Fruit fly (Drosophila melanogaster) whole organism, embryonic: ENCODE data around the gene CG7906.

Experiments used
- Adf1 ChIP-seq: fragments of 200-800 bp; sonication (Bioruptor generic); IDR thresholded peaks from 2 replicates; pipeline ENCODE4 v1.3.6; 2022; ENCODE audit warnings: missing biosample characterization, missing genetic modification characterization
- C15 ChIP-seq: fragments of 200-800 bp; sonication (Bioruptor generic); IDR thresholded peaks from 3 replicates; pipeline ENCODE4 v1.3.6; 2022; ENCODE audit warnings: missing biosample characterization, missing genetic modification characterization
- CG10959 ChIP-seq: fragments of 200-800 bp; sonication (Bioruptor generic); IDR thresholded peaks from 2 replicates; pipeline ENCODE4 v1.3.6; 2022; ENCODE audit warnings: missing biosample characterization, missing genetic modification characterization
- CG11398 ChIP-seq: fragments of 200-800 bp; sonication (Bioruptor generic); optimal IDR thresholded peaks from 2 replicates; lab custom pipeline; 2016; ENCODE audit warnings: missing biosample characterization, missing genetic modification characterization
- CG2678 ChIP-seq: fragments of 200-800 bp; sonication (Bioruptor generic); optimal IDR thresholded peaks from 3 replicates; lab custom pipeline; 2019; ENCODE audit warnings: missing biosample characterization, mild to moderate bottlenecking, missing genetic modification characterization, moderate library complexity
- CG30020 ChIP-seq: fragments of 200-800 bp; optimal IDR thresholded peaks from 2 replicates; lab custom pipeline; 2019; ENCODE audit warnings: missing biosample characterization, mild to moderate bottlenecking, missing genetic modification characterization, moderate library complexity
- CG31441 ChIP-seq: fragments of 200-800 bp; sonication (Bioruptor generic); IDR thresholded peaks from 2 replicates; pipeline ENCODE4 v1.3.6; 2022; ENCODE audit warnings: missing biosample characterization, missing genetic modification characterization
- CG34224 ChIP-seq: fragments of 200-800 bp; sonication (Bioruptor generic); IDR thresholded peaks from 3 replicates; pipeline ENCODE4 v1.3.6; 2022; ENCODE audit warnings: missing biosample characterization, missing genetic modification characterization; ENCODE audit not compliant: partially characterized antibody
- CG42726 ChIP-seq: fragments of 200-800 bp; sonication (Bioruptor generic); IDR thresholded peaks from 2 replicates; pipeline ENCODE4 v1.3.6; 2022; ENCODE audit warnings: missing biosample characterization, missing genetic modification characterization; ENCODE audit not compliant: partially characterized antibody
- CG4328 ChIP-seq: fragments of 200-800 bp; sonication (Bioruptor generic); optimal IDR thresholded peaks from 3 replicates; lab custom pipeline; 2017; ENCODE audit warnings: missing biosample characterization, missing genetic modification reagents, missing genetic modification characterization
- CG4820 ChIP-seq: fragments of 200-800 bp; sonication (Bioruptor generic); optimal IDR thresholded peaks from 3 replicates; lab custom pipeline; 2016; ENCODE audit warnings: missing biosample characterization, missing genetic modification characterization
- CG6765 ChIP-seq: fragments of 200-800 bp; sonication (Bioruptor generic); optimal IDR thresholded peaks from 3 replicates; lab custom pipeline; 2017; ENCODE audit warnings: missing biosample characterization, mild to moderate bottlenecking, missing genetic modification characterization
- CG6813 ChIP-seq: fragments of 200-800 bp; sonication (Bioruptor generic); optimal IDR thresholded peaks from 2 replicates; lab custom pipeline; 2017; ENCODE audit warnings: missing biosample characterization, missing genetic modification characterization, mild to moderate bottlenecking, moderate library complexity, missing genetic modification reagents
- CG7372 ChIP-seq: fragments of 200-800 bp; sonication (Bioruptor generic); IDR thresholded peaks from 2 replicates; pipeline ENCODE4 v1.3.6; 2022; ENCODE audit warnings: missing biosample characterization, missing genetic modification characterization
- CG7928 ChIP-seq: fragments of 200-800 bp; sonication (Bioruptor generic); optimal IDR thresholded peaks from 2 replicates; lab custom pipeline; 2017; ENCODE audit warnings: missing biosample characterization, mild to moderate bottlenecking, missing genetic modification characterization
- CG8290 ChIP-seq, 3 experiments: fragments of 200-800 bp; sonication (Bioruptor generic); optimal IDR thresholded peaks; 2 replicates each; lab custom pipeline; 2016 to 2019; ENCODE audit warnings: missing biosample characterization in 3 of 3, missing genetic modification characterization in 3 of 3, mild to moderate bottlenecking in 2 of 3, moderate library complexity in 1 of 3
- CG8359 ChIP-seq: fragments of 200-800 bp; sonication (Bioruptor generic); optimal IDR thresholded peaks from 2 replicates; lab custom pipeline; 2017; ENCODE audit warnings: missing biosample characterization, mild to moderate bottlenecking, missing genetic modification characterization, borderline replicate concordance
- CG8478 ChIP-seq: fragments of >200 bp; optimal IDR thresholded peaks from 2 replicates; lab custom pipeline; 2018
- D19A ChIP-seq: fragments of 200-800 bp; optimal IDR thresholded peaks from 3 replicates; lab custom pipeline; 2019; ENCODE audit warnings: missing biosample characterization, mild to moderate bottlenecking, missing genetic modification characterization, moderate library complexity
- D19B ChIP-seq: fragments of 200-800 bp; sonication (Bioruptor generic); optimal IDR thresholded peaks from 2 replicates; lab custom pipeline; 2017; ENCODE audit warnings: missing biosample characterization, mild to moderate bottlenecking, missing genetic modification characterization
- Dref ChIP-seq: fragments of 200-800 bp; sonication (Bioruptor generic); IDR thresholded peaks from 2 replicates; pipeline ENCODE4 v1.3.6; 2022; ENCODE audit warnings: missing biosample characterization, missing genetic modification characterization
- Gsc ChIP-seq: fragments of 200-800 bp; sonication (Bioruptor generic); IDR thresholded peaks from 2 replicates; pipeline ENCODE4 v1.3.6; 2022; ENCODE audit warnings: missing biosample characterization, missing genetic modification characterization
- Meics ChIP-seq: fragments of 200-800 bp; sonication (Bioruptor generic); optimal IDR thresholded peaks from 2 replicates; lab custom pipeline; 2017; ENCODE audit warnings: missing biosample characterization, mild to moderate bottlenecking, missing genetic modification characterization
- Oli ChIP-seq: fragments of 200-800 bp; sonication (Bioruptor generic); optimal IDR thresholded peaks from 2 replicates; lab custom pipeline; 2018; ENCODE audit warnings: missing biosample characterization, mild to moderate bottlenecking, missing genetic modification characterization, moderate library complexity
- Tbp ChIP-seq: fragments of >200 bp; optimal IDR thresholded peaks from 2 replicates; lab custom pipeline; 2018; ENCODE audit warnings: missing biosample characterization, missing genetic modification characterization
- YL-1 ChIP-seq: fragments of 200-800 bp; sonication (Bioruptor generic); optimal IDR thresholded peaks from 3 replicates; lab custom pipeline; 2017; ENCODE audit warnings: missing biosample characterization, mild to moderate bottlenecking, missing genetic modification characterization
- ato ChIP-seq: fragments of 200-800 bp; sonication (Bioruptor generic); IDR thresholded peaks from 2 replicates; pipeline ENCODE4 v1.3.6; 2022; ENCODE audit warnings: missing biosample characterization, missing genetic modification characterization; ENCODE audit not compliant: partially characterized antibody
- bigmax ChIP-seq: fragments of 200-800 bp; sonication (Bioruptor generic); optimal IDR thresholded peaks from 2 replicates; lab custom pipeline; 2018; ENCODE audit warnings: missing biosample characterization, mild to moderate bottlenecking, missing genetic modification characterization
- br ChIP-seq: fragments of >200 bp; optimal IDR thresholded peaks from 2 replicates; lab custom pipeline; 2017
- dm ChIP-seq: fragments of 200-800 bp; sonication (Bioruptor generic); optimal IDR thresholded peaks from 3 replicates; lab custom pipeline; 2016; ENCODE audit warnings: missing biosample characterization, missing genetic modification characterization
- esg ChIP-seq: fragments of 200-800 bp; sonication (Bioruptor generic); conservative IDR thresholded peaks from 2 replicates; pipeline ENCODE4 v1.3.6; 2022; ENCODE audit warnings: missing biosample characterization, missing genetic modification characterization
- gcm ChIP-seq: fragments of 200-800 bp; sonication (Bioruptor generic); optimal IDR thresholded peaks from 2 replicates; lab custom pipeline; 2019; ENCODE audit warnings: missing biosample characterization, mild to moderate bottlenecking, missing genetic modification characterization, moderate library complexity
- gem ChIP-seq: fragments of 200-800 bp; sonication (Bioruptor generic); optimal IDR thresholded peaks from 2 replicates; lab custom pipeline; 2019; ENCODE audit warnings: missing biosample characterization, mild to moderate bottlenecking, missing genetic modification characterization, moderate library complexity
- gsb ChIP-seq: fragments of 200-800 bp; sonication (Bioruptor generic); IDR thresholded peaks from 2 replicates; pipeline ENCODE4 v1.3.6; 2022; ENCODE audit warnings: missing biosample characterization, missing genetic modification characterization
- h ChIP-seq: fragments of >200 bp; optimal IDR thresholded peaks from 2 replicates; lab custom pipeline; 2017
- hth ChIP-seq: fragments of >200 bp; optimal IDR thresholded peaks from 2 replicates; lab custom pipeline; 2017; ENCODE audit warnings: inconsistent platforms
- ind ChIP-seq: fragments of 200-800 bp; sonication (Bioruptor generic); optimal IDR thresholded peaks from 3 replicates; lab custom pipeline; 2016; ENCODE audit warnings: missing biosample characterization, missing genetic modification characterization
- jing ChIP-seq: fragments of 200-800 bp; sonication (Bioruptor generic); optimal IDR thresholded peaks from 2 replicates; lab custom pipeline; 2018; ENCODE audit warnings: missing biosample characterization, mild to moderate bottlenecking, missing genetic modification characterization
- lab ChIP-seq: fragments of 200-800 bp; sonication (Bioruptor generic); optimal IDR thresholded peaks from 3 replicates; lab custom pipeline; 2017; ENCODE audit warnings: missing biosample characterization, missing genetic modification characterization, mild to moderate bottlenecking, moderate library complexity, missing genetic modification reagents
- rib ChIP-seq: fragments of 200-800 bp; sonication (Bioruptor generic); IDR thresholded peaks from 2 replicates; pipeline ENCODE4 v1.3.6; 2022; ENCODE audit warnings: missing biosample characterization, missing genetic modification characterization
- sc ChIP-seq, 3 experiments: fragments of >200 bp in 2 of 3; fragments of 200-800 bp in 1 of 3; sonication (Bioruptor generic) in 1 of 3; optimal IDR thresholded peaks; 2 replicates in 2 of 3; 3 replicates in 1 of 3; lab custom pipeline; 2017; ENCODE audit warnings: mild to moderate bottlenecking in 1 of 3, missing biosample characterization in 1 of 3, missing genetic modification characterization in 1 of 3, missing genetic modification reagents in 1 of 3
- sens ChIP-seq: fragments of 200-800 bp; sonication (Bioruptor generic); peaks from one replicate; lab custom pipeline; 2016; ENCODE audit warnings: missing biosample characterization, missing genetic modification characterization
- sima ChIP-seq: fragments of 200-800 bp; sonication (Bioruptor generic); optimal IDR thresholded peaks from 2 replicates; lab custom pipeline; 2016; ENCODE audit warnings: missing biosample characterization, missing genetic modification characterization
- trh ChIP-seq: fragments of 200-800 bp; sonication (Bioruptor generic); optimal IDR thresholded peaks from 2 replicates; lab custom pipeline; 2016; ENCODE audit warnings: missing biosample characterization, missing genetic modification characterization
- tup ChIP-seq: fragments of 200-800 bp; sonication (Bioruptor generic); optimal IDR thresholded peaks from 2 replicates; lab custom pipeline; 2016; ENCODE audit warnings: missing biosample characterization, mild to moderate bottlenecking, missing genetic modification characterization, moderate library complexity
- zen ChIP-seq: fragments of 200-800 bp; sonication (Bioruptor generic); optimal IDR thresholded peaks from 3 replicates; lab custom pipeline; 2018; ENCODE audit warnings: missing biosample characterization, mild to moderate bottlenecking, missing genetic modification characterization, moderate library complexity
- zen2 ChIP-seq: fragments of 200-800 bp; sonication (Bioruptor generic); IDR thresholded peaks from 3 replicates; pipeline ENCODE4 v1.3.6; 2022; ENCODE audit warnings: missing biosample characterization, missing genetic modification characterization; ENCODE audit not compliant: partially characterized antibody

The CG7906 gene

dm6 chr3L:14203023-14203422 lies 33.4 kb upstream of the CG7906 start, which contains the start of gene saturn:
TSS of gene saturn (plus strand) at chr3L:14203323.
- TF ChIP-seq rib (GFP tag; lab: Robert Waterston, UW) = no peak
- no peak for TF ChIP-seq CG31441 (GFP tag; lab: Robert Waterston, UW)
- peak; percentile 68 for TF ChIP-seq sens (GFP tag; lab: Kevin White, UChicago)
- TF ChIP-seq, all 482 proteins: peak for 1

DNA sequence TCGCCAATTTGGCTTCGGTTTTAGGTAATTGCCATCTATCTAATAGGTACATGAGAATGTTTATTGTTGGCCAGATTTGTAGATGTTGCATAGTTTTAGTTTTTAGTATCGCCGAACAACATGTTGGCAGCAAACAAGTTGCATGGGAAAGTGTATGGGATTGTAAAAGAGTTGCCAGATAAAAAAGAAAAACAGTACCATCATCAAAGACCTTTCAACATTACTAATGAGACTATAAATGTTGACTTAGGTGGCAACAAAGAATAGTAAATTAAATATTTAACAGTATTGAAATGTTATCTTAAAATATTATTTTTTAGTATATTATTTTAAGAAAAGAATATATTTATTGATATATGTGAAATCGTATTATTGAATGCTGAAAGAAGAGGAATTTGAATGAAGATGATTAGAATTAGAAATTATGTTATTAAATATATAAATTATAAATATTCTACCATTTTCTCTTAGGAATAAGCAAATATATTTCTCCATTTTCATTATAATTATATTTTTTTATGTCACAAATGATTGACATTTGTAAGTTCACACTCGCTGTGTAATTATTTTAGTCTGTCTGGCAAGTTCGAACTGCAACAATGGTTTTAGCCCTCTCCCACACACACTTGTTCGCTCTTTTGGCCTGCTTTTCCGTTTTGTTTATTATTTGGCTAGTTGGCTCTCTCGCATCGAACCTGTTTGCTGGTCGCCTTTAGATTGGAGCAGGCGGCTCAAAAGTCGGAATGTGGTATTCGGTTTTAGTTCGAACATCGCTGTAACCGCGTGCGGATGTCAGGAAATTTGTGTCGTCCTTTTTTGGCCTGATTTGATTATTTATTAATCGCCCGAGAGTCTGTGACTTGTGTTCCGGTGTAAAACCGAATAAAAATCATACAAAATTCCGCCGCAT lies 31.5 kb upstream of the CG7906 start:
- no peak for TF ChIP-seq jing
- TF ChIP-seq gsb = no peak
- no peak for TF ChIP-seq CG7372 (GFP tag; lab: Robert Waterston, UW)
- TF ChIP-seq YL-1 = no peak
- TF ChIP-seq tup (GFP tag; lab: Kevin White, UChicago) = no peak
- TF ChIP-seq ind (GFP tag; lab: Kevin White, UChicago) = peak; percentile 51
- no peak for TF ChIP-seq gcm
- TF ChIP-seq Gsc (GFP tag; lab: Robert Waterston, UW) = no peak
- no peak for TF ChIP-seq CG4328 (GFP tag; lab: Kevin White, UChicago)
- no peak for TF ChIP-seq zen2 (GFP tag; lab: Robert Waterston, UW)
- TF ChIP-seq CG30020 (tag; lab: Kevin White, UChicago) = no peak
- TF ChIP-seq Oli (tag; lab: Kevin White, UChicago) = peak; percentile 25
- TF ChIP-seq Adf1 = no peak
- no peak for TF ChIP-seq CG42726 (GFP tag; lab: Robert Waterston, UW)
- no peak for TF ChIP-seq esg (GFP tag; lab: Robert Waterston, UW)
- TF ChIP-seq CG8290 (GFP tag; optimal IDR thresholded peaks at IDR 0.05; lab: Kevin White, UChicago) = no peak
- TF ChIP-seq CG8290 (tag; optimal IDR thresholded peaks at IDR 0.05; lab: Kevin White, UChicago) = peak in 1 of 2 experiments; percentile 30
- peak; percentile 61 for TF ChIP-seq gem (tag; lab: Kevin White, UChicago)
- TF ChIP-seq br (lab: Kevin White, UChicago) = no peak
- no peak for TF ChIP-seq CG8478
- TF ChIP-seq D19A (tag; lab: Kevin White, UChicago) = peak; percentile 25
- no peak for TF ChIP-seq C15 (GFP tag; lab: Robert Waterston, UW)
- TF ChIP-seq CG31441 (GFP tag; lab: Robert Waterston, UW) = peak; percentile 65
- TF ChIP-seq hth (lab: Kevin White, UChicago) = no peak
- TF ChIP-seq CG4820 (GFP tag; lab: Kevin White, UChicago) = no peak
- no peak for TF ChIP-seq CG6765
- TF ChIP-seq CG8359 (GFP tag; lab: Kevin White, UChicago) = no peak
- no peak for TF ChIP-seq sima (GFP tag; lab: Kevin White, UChicago)
- TF ChIP-seq lab (GFP tag; lab: Kevin White, UChicago) = peak; percentile 40
- peak; percentile 32; the same call in 1 of the 3 replicates for TF ChIP-seq CG34224 (GFP tag; lab: Robert Waterston, UW)
- TF ChIP-seq sc (optimal IDR thresholded peaks at IDR 0.05; lab: Kevin White, UChicago) = no peak
- TF ChIP-seq sc (GFP tag; optimal IDR thresholded peaks at IDR 0.05; lab: Kevin White, UChicago) = no peak
- no peak for TF ChIP-seq trh (GFP tag; lab: Kevin White, UChicago)
- TF ChIP-seq CG11398 (GFP tag; lab: Kevin White, UChicago) = no peak
- no peak for TF ChIP-seq CG7928 (GFP tag; lab: Kevin White, UChicago)
- no peak for TF ChIP-seq bigmax
- no peak for TF ChIP-seq CG10959 (GFP tag; lab: Robert Waterston, UW)
- no peak for TF ChIP-seq Tbp (GFP tag; lab: Kevin White, UChicago)
- no peak for TF ChIP-seq dm
- TF ChIP-seq zen (tag; lab: Kevin White, UChicago) = no peak
- peak; percentile 50 for TF ChIP-seq Meics (GFP tag; lab: Kevin White, UChicago)
- peak; percentile 73 for TF ChIP-seq CG2678 (tag; lab: Kevin White, UChicago)
- no peak for TF ChIP-seq ato
- peak; percentile 22 for TF ChIP-seq CG6813 (GFP tag; lab: Kevin White, UChicago)
- no peak for TF ChIP-seq h (lab: Kevin White, UChicago)
- no peak for TF ChIP-seq D19B
- TF ChIP-seq Dref (GFP tag; lab: Robert Waterston, UW) = no peak
